Worm (Caenorhabditis elegans) whole organism, late embryonic: Measurements from ENCODE around the gene Y116A8C.19.
A peak's percentile ranks its signal among the peaks of the same experiment; 100 is the strongest.

Experiments
- C08G9.2 ChIP-seq: sonication (generic microtip); optimal IDR thresholded peaks from 2 replicates; lab custom pipeline; 2016; ENCODE audit warnings: mild to moderate bottlenecking, missing genetic modification characterization, moderate library complexity, missing compliant biosample characterization
- C38D4.7 ChIP-seq: fragments of 200-800 bp; sonication (Bioruptor generic); optimal IDR thresholded peaks from 2 replicates; lab custom pipeline; 2018; ENCODE audit warnings: mild to moderate bottlenecking, missing genetic modification characterization, moderate library complexity, missing compliant biosample characterization
- K02D7.2 ChIP-seq: sonication (generic microtip); optimal IDR thresholded peaks from 2 replicates; lab custom pipeline; 2017; ENCODE audit warnings: mild to moderate bottlenecking, missing genetic modification characterization, missing compliant biosample characterization
- K09A11.1 ChIP-seq: sonication (generic microtip); optimal IDR thresholded peaks from 2 replicates; lab custom pipeline; 2017; ENCODE audit warnings: antibody characterized with exemption, mild to moderate bottlenecking, missing genetic modification characterization, missing compliant biosample characterization; ENCODE audit not compliant: insufficient read depth
- T23F11.4 ChIP-seq: fragments of 200-800 bp; sonication (Bioruptor generic); optimal IDR thresholded peaks from 2 replicates; lab custom pipeline; 2018; ENCODE audit warnings: mild to moderate bottlenecking, missing genetic modification characterization, missing compliant biosample characterization
- Y22D7AL.16 ChIP-seq: sonication (generic microtip); optimal IDR thresholded peaks from 2 replicates; lab custom pipeline; 2016; ENCODE audit warnings: missing genetic modification characterization, missing compliant biosample characterization
- ahr-1 ChIP-seq: sonication (generic microtip); optimal IDR thresholded peaks from 2 replicates; lab custom pipeline; 2016; ENCODE audit warnings: missing genetic modification characterization, missing compliant biosample characterization
- ceh-14 ChIP-seq: sonication (generic microtip); optimal IDR thresholded peaks from 2 replicates; lab custom pipeline; 2016; ENCODE audit warnings: missing genotype, missing genetic modification characterization, missing compliant biosample characterization
- ceh-18 ChIP-seq: sonication (generic microtip); optimal IDR thresholded peaks from 2 replicates; lab custom pipeline; 2016; ENCODE audit warnings: missing genetic modification characterization, missing compliant biosample characterization
- ceh-22 ChIP-seq: sonication (generic microtip); optimal IDR thresholded peaks from 2 replicates; lab custom pipeline; 2017; ENCODE audit warnings: missing biosample characterization, missing genetic modification characterization
- ceh-45 ChIP-seq: fragments of 200-800 bp; sonication (Bioruptor generic); IDR thresholded peaks from 2 replicates; pipeline ENCODE4 v1.3.6; 2022; ENCODE audit warnings: missing genetic modification reagents, missing genetic modification characterization, missing compliant biosample characterization
- ceh-6 ChIP-seq: fragments of 200-800 bp; sonication (Bioruptor generic); optimal IDR thresholded peaks from 2 replicates; lab custom pipeline; 2018; ENCODE audit warnings: mild to moderate bottlenecking, missing genetic modification characterization, missing compliant biosample characterization
- ceh-9 ChIP-seq: sonication (generic microtip); optimal IDR thresholded peaks from 2 replicates; lab custom pipeline; 2016; ENCODE audit warnings: mild to moderate bottlenecking, missing genetic modification characterization, inconsistent platforms, missing compliant biosample characterization
- dmd-4 ChIP-seq: sonication (generic microtip); optimal IDR thresholded peaks from 2 replicates; lab custom pipeline; 2016; ENCODE audit warnings: borderline replicate concordance, missing genetic modification characterization, missing compliant biosample characterization
- elt-2 ChIP-seq: sonication (generic microtip); optimal IDR thresholded peaks from 2 replicates; lab custom pipeline; 2016; ENCODE audit warnings: missing genetic modification reagents, missing genetic modification characterization, missing compliant biosample characterization
- elt-4 ChIP-seq: sonication (generic microtip); optimal IDR thresholded peaks from 2 replicates; lab custom pipeline; 2016; ENCODE audit warnings: missing genetic modification characterization, missing compliant biosample characterization
- ets-4 ChIP-seq: sonication (generic microtip); optimal IDR thresholded peaks from 2 replicates; lab custom pipeline; 2016; ENCODE audit warnings: missing genetic modification characterization, missing compliant biosample characterization
- gmeb-2 ChIP-seq: sonication (generic microtip); optimal IDR thresholded peaks from 2 replicates; lab custom pipeline; 2016; ENCODE audit warnings: missing genetic modification characterization, inconsistent platforms, missing compliant biosample characterization
- hlh-15 ChIP-seq: sonication (generic microtip); optimal IDR thresholded peaks from 2 replicates; lab custom pipeline; 2016; ENCODE audit warnings: missing genetic modification characterization, missing compliant biosample characterization
- hlh-30 ChIP-seq: sonication (generic microtip); optimal IDR thresholded peaks from 2 replicates; lab custom pipeline; 2017; ENCODE audit warnings: antibody characterized with exemption, missing genetic modification characterization, missing compliant biosample characterization; ENCODE audit not compliant: insufficient read depth
- hlh-6 ChIP-seq: sonication (generic microtip); optimal IDR thresholded peaks from 2 replicates; lab custom pipeline; 2016; ENCODE audit warnings: missing genotype, missing genetic modification characterization, missing compliant biosample characterization
- lim-6 ChIP-seq: sonication (generic microtip); optimal IDR thresholded peaks from 2 replicates; lab custom pipeline; 2016; ENCODE audit warnings: missing genetic modification characterization, missing compliant biosample characterization
- lin-11 ChIP-seq: fragments of 200-800 bp; sonication (Bioruptor generic); optimal IDR thresholded peaks from 2 replicates; lab custom pipeline; 2018; ENCODE audit warnings: mild to moderate bottlenecking, missing genetic modification characterization, missing compliant biosample characterization
- nfya-1 ChIP-seq: sonication (generic microtip); optimal IDR thresholded peaks from 2 replicates; lab custom pipeline; 2017; ENCODE audit warnings: missing genetic modification characterization, mild to moderate bottlenecking, missing compliant biosample characterization, antibody characterized with exemption, moderate library complexity
- nhr-11 ChIP-seq: fragments of 150-350 bp; optimal IDR thresholded peaks from 2 replicates; lab custom pipeline; 2014; ENCODE audit warnings: missing biosample characterization, missing genetic modification characterization
- npax-4 ChIP-seq: sonication (generic microtip); optimal IDR thresholded peaks from 2 replicates; lab custom pipeline; 2016; ENCODE audit warnings: missing genetic modification characterization, missing compliant biosample characterization
- odd-2 ChIP-seq: sonication (generic microtip); optimal IDR thresholded peaks from 2 replicates; lab custom pipeline; 2017; ENCODE audit warnings: antibody characterized with exemption, mild to moderate bottlenecking, missing genetic modification characterization, missing compliant biosample characterization
- pag-3 ChIP-seq: sonication (generic microtip); optimal IDR thresholded peaks from 2 replicates; lab custom pipeline; 2016; ENCODE audit warnings: missing compliant biosample characterization, missing genetic modification characterization, borderline replicate concordance
- pat-9 ChIP-seq: fragments of 200-800 bp; sonication (Bioruptor generic); optimal IDR thresholded peaks from 2 replicates; lab custom pipeline; 2018; ENCODE audit warnings: mild to moderate bottlenecking, missing genetic modification characterization, moderate library complexity, missing compliant biosample characterization
- pax-1 ChIP-seq: fragments of 150-350 bp; optimal IDR thresholded peaks from 2 replicates; lab custom pipeline; 2014; ENCODE audit warnings: missing biosample characterization, missing genetic modification characterization
- pha-2 ChIP-seq: sonication (generic microtip); optimal IDR thresholded peaks from 2 replicates; lab custom pipeline; 2017; ENCODE audit warnings: mild to moderate bottlenecking, missing genetic modification characterization, missing compliant biosample characterization
- pqm-1 ChIP-seq: sonication (generic microtip); optimal IDR thresholded peaks from 2 replicates; lab custom pipeline; 2016; ENCODE audit warnings: missing genetic modification characterization, missing compliant biosample characterization
- pros-1 ChIP-seq: fragments of 150-350 bp; optimal IDR thresholded peaks from 2 replicates; lab custom pipeline; 2014; ENCODE audit warnings: missing biosample characterization, missing genetic modification reagents, missing genetic modification characterization
- ref-2 ChIP-seq: sonication (generic microtip); optimal IDR thresholded peaks from 2 replicates; lab custom pipeline; 2016; ENCODE audit warnings: missing genetic modification characterization, missing compliant biosample characterization
- rnt-1 ChIP-seq: sonication (generic microtip); optimal IDR thresholded peaks from 2 replicates; lab custom pipeline; 2016; ENCODE audit warnings: missing genetic modification characterization, missing compliant biosample characterization
- sdc-2 ChIP-seq: sonication (generic microtip); optimal IDR thresholded peaks from 2 replicates; lab custom pipeline; 2016; ENCODE audit warnings: missing genotype, missing genetic modification characterization, missing compliant biosample characterization
- syd-9 ChIP-seq: sonication (generic microtip); optimal IDR thresholded peaks from 2 replicates; lab custom pipeline; 2016; ENCODE audit warnings: mild to moderate bottlenecking, missing genetic modification characterization, moderate library complexity, missing compliant biosample characterization
- tbx-7 ChIP-seq: sonication (generic microtip); optimal IDR thresholded peaks from 2 replicates; lab custom pipeline; 2016; ENCODE audit warnings: missing genotype, missing genetic modification characterization, missing compliant biosample characterization
- ttx-3 ChIP-seq: sonication (generic microtip); optimal IDR thresholded peaks from 2 replicates; lab custom pipeline; 2016; ENCODE audit warnings: missing genetic modification reagents, missing genetic modification characterization, missing compliant biosample characterization
- unc-42 ChIP-seq: sonication (generic microtip); optimal IDR thresholded peaks from 2 replicates; lab custom pipeline; 2016; ENCODE audit warnings: missing genotype, missing genetic modification characterization, missing compliant biosample characterization
- unc-86 ChIP-seq: sonication (generic microtip); optimal IDR thresholded peaks from 2 replicates; lab custom pipeline; 2016; ENCODE audit warnings: missing genetic modification characterization, missing compliant biosample characterization
- zip-5 ChIP-seq: sonication (generic microtip); optimal IDR thresholded peaks from 2 replicates; lab custom pipeline; 2016; ENCODE audit warnings: missing genetic modification characterization, missing compliant biosample characterization
- ztf-16 ChIP-seq: sonication (generic microtip); optimal IDR thresholded peaks from 2 replicates; lab custom pipeline; 2017; ENCODE audit warnings: missing genetic modification characterization, missing compliant biosample characterization

Y116A8C.19 gene

DNA sequence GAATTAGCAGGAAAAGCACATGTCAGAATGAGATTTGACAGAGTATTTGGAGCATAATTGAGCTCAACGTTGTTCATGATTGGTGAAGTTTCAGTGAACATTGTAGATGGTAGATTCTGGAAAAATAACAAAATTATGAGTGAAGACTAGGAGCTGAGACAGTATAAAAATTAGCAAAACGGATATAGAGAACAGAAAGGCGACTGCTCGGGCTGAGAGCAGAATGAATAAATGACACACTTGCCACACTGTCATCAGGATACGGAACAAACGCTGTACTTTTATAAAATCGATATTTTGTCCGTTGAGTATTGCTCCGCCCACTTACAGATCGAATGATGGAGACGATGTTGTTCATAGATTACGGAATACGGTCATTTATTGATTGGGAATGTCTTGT lies 14.4 kb downstream of the Y116A8C.19 start, which contains the start of gene dct-13:
Gene dct-13 (minus strand): TSS at position 101 of the 400 bp plus-strand sequence.
- TF ChIP-seq dmd-4 (tag; lab: Kevin White, UChicago): no peak
- TF ChIP-seq ztf-16 (tag; lab: Kevin White, UChicago): no peak
- no peak for TF ChIP-seq T23F11.4 (GFP tag; lab: Kevin White, UChicago)
- no peak for TF ChIP-seq unc-42 (tag; lab: Kevin White, UChicago)
- no peak for TF ChIP-seq ets-4
- no peak for TF ChIP-seq ttx-3 (tag; lab: Kevin White, UChicago)
- TF ChIP-seq pag-3: no peak
- no peak for TF ChIP-seq lin-11
- TF ChIP-seq ceh-6: no peak
- no peak for TF ChIP-seq pha-2 (tag; lab: Kevin White, UChicago)
- TF ChIP-seq syd-9: no peak
- TF ChIP-seq nfya-1 (tag; lab: Kevin White, UChicago): no peak
- no peak for TF ChIP-seq lim-6 (tag; lab: Kevin White, UChicago)
- TF ChIP-seq npax-4 (tag; lab: Kevin White, UChicago): no peak
- no peak for TF ChIP-seq ceh-14 (tag; lab: Kevin White, UChicago)
- TF ChIP-seq hlh-30 (tag; lab: Kevin White, UChicago): no peak

DNA sequence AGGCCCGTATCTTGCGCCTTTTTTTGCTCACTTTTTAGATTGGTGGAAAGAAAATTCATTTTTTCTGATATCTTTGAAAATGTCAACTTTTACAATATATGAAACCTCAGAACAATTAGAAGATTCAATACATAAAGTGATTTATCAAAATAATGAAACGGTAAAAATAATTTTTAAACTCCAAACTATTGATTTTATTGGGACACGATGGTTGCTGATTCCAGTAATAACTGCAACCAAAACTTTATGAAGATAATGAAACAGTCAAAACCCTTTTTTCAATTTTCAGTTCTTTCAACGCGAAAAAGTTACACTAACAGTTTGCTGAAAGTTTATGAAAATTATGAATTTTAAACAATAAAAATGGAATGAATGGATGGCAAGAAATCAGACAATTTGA lies 18.4 kb downstream of the Y116A8C.19 start:
- TF ChIP-seq K09A11.1 (no peak), hlh-15 (tag; lab: Kevin White, UChicago) (no peak), nhr-11 (tag; lab: Kevin White, UChicago) (no peak), ceh-9 (tag; lab: Kevin White, UChicago) (no peak), elt-4 (tag; lab: Kevin White, UChicago) (no peak), lim-6 (tag; lab: Kevin White, UChicago) (no peak), sdc-2 (no peak), K02D7.2 (no peak), nfya-1 (tag; lab: Kevin White, UChicago) (no peak), C38D4.7 (GFP tag; lab: Kevin White, UChicago) (no peak), pros-1 (tag; lab: Kevin White, UChicago) (no peak), gmeb-2 (tag; lab: Kevin White, UChicago) (no peak), pat-9 (tag; lab: Kevin White, UChicago) (no peak), ref-2 (tag; lab: Kevin White, UChicago) (no peak), ceh-22 (tag; lab: Kevin White, UChicago) (no peak)

- TF ChIP-seq pax-1 (tag; lab: Kevin White, UChicago): no peak
- TF ChIP-seq hlh-6 (tag; lab: Kevin White, UChicago): no peak
- no peak for TF ChIP-seq tbx-7 (tag; lab: Kevin White, UChicago)
- peak; percentile 3 for TF ChIP-seq hlh-30 (tag; lab: Kevin White, UChicago)
- TF ChIP-seq ztf-16 (tag; lab: Kevin White, UChicago): no peak
- no peak for TF ChIP-seq zip-5
- TF ChIP-seq Y22D7AL.16 (tag; lab: Kevin White, UChicago): no peak
- no peak for TF ChIP-seq ceh-6
Observed at ce11 chrIV:17010274-17010673, 29.2 kb downstream of the Y116A8C.19 start.

DNA sequence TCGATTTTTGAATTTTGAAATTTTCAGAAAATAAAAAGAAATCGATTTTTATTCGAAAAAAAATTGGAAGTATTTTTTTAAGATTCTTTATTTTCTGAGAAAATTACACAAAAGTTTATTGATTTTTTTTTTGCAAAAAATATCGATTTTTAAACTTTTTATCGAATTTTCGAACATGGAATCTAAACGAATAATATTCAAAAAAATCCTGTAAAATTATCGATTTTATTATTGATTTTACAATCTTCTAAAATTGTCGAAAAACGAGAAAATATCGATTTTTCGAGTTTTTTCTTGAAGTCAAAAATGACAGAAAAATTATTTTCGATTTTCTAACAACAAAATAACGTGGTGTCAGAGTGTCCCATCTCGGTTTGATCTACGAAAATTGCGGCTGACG lies 33.7 kb downstream of the Y116A8C.19 start:
- TF ChIP-seq lim-6 (tag; lab: Kevin White, UChicago) (no peak), pqm-1 (tag; lab: Kevin White, UChicago) (no peak), Y22D7AL.16 (tag; lab: Kevin White, UChicago) (no peak), nhr-11 (tag; lab: Kevin White, UChicago) (no peak)
- TF ChIP-seq, all 69 proteins: peak for 0

- TF ChIP-seq ahr-1 (tag; lab: Kevin White, UChicago): peak; percentile 31
- TF ChIP-seq dmd-4 (tag; lab: Kevin White, UChicago): peak; percentile 54
- TF ChIP-seq pag-3: no peak
- TF ChIP-seq pax-1 (tag; lab: Kevin White, UChicago): no peak
- TF ChIP-seq sdc-2: peak; percentile 10
- TF ChIP-seq unc-42 (tag; lab: Kevin White, UChicago): peak; percentile 57
- peak; percentile 23 for TF ChIP-seq unc-86 (tag; lab: Kevin White, UChicago)
- peak; percentile 6 for TF ChIP-seq pha-2 (tag; lab: Kevin White, UChicago)
- peak; percentile 97 for TF ChIP-seq C08G9.2
- TF ChIP-seq ets-4: peak; percentile 92
- no peak for TF ChIP-seq ttx-3 (tag; lab: Kevin White, UChicago)
- TF ChIP-seq rnt-1 (tag; lab: Kevin White, UChicago): peak; percentile 57
- TF ChIP-seq lim-6 (tag; lab: Kevin White, UChicago): peak; percentile 66
- no peak for TF ChIP-seq ref-2 (tag; lab: Kevin White, UChicago)
- TF ChIP-seq hlh-15 (tag; lab: Kevin White, UChicago): peak; percentile 19
- no peak for TF ChIP-seq ceh-45
- TF ChIP-seq elt-2 (tag; lab: Kevin White, UChicago): peak; percentile 55
- peak; percentile 38 for TF ChIP-seq ceh-18
- TF ChIP-seq odd-2 (tag; lab: Kevin White, UChicago): no peak
Observed at ce11 chrIV:16995425-16995824, 44.0 kb downstream of the Y116A8C.19 start, which contains the start of gene rom-4. Gene rom-4 (plus strand): TSS chrIV:16995822.
